Worm (Caenorhabditis elegans) whole organism, late embryonic: ENCODE measurements around the gene str-214.

ENCODE experiments used
- C38D4.7 ChIP-seq: fragments of 200-800 bp; sonication (Bioruptor generic); optimal IDR thresholded peaks from 2 replicates; lab custom pipeline; 2018; ENCODE audit warnings: mild to moderate bottlenecking, missing genetic modification characterization, moderate library complexity, missing compliant biosample characterization
- F13H6.1 ChIP-seq: sonication (generic microtip); optimal IDR thresholded peaks from 2 replicates; lab custom pipeline; 2016; ENCODE audit warnings: missing genetic modification characterization, missing compliant biosample characterization
- T23F11.4 ChIP-seq: fragments of 200-800 bp; sonication (Bioruptor generic); optimal IDR thresholded peaks from 2 replicates; lab custom pipeline; 2018; ENCODE audit warnings: mild to moderate bottlenecking, missing genetic modification characterization, missing compliant biosample characterization
- Y22D7AL.16 ChIP-seq: sonication (generic microtip); optimal IDR thresholded peaks from 2 replicates; lab custom pipeline; 2016; ENCODE audit warnings: missing genetic modification characterization, missing compliant biosample characterization
- ceh-18 ChIP-seq: sonication (generic microtip); optimal IDR thresholded peaks from 2 replicates; lab custom pipeline; 2016; ENCODE audit warnings: missing genetic modification characterization, missing compliant biosample characterization
- ceh-2 ChIP-seq: sonication (generic microtip); optimal IDR thresholded peaks from 2 replicates; lab custom pipeline; 2016; ENCODE audit warnings: missing genotype, missing genetic modification characterization, missing compliant biosample characterization
- ceh-22 ChIP-seq: sonication (generic microtip); optimal IDR thresholded peaks from 2 replicates; lab custom pipeline; 2017; ENCODE audit warnings: missing biosample characterization, missing genetic modification characterization
- ceh-30 ChIP-seq: fragments of 150-350 bp; optimal IDR thresholded peaks from 2 replicates; lab custom pipeline; 2014; ENCODE audit warnings: missing biosample characterization, missing genetic modification characterization
- ceh-31 ChIP-seq: sonication (generic microtip); optimal IDR thresholded peaks from 2 replicates; lab custom pipeline; 2016; ENCODE audit warnings: missing genetic modification characterization, missing compliant biosample characterization
- ceh-34 ChIP-seq: sonication (generic microtip); optimal IDR thresholded peaks from 2 replicates; lab custom pipeline; 2016; ENCODE audit warnings: mild to moderate bottlenecking, missing genetic modification characterization, missing compliant biosample characterization
- ceh-45 ChIP-seq: fragments of 200-800 bp; sonication (Bioruptor generic); IDR thresholded peaks from 2 replicates; pipeline ENCODE4 v1.3.6; 2022; ENCODE audit warnings: missing genetic modification reagents, missing genetic modification characterization, missing compliant biosample characterization
- ceh-48 ChIP-seq: sonication (generic microtip); optimal IDR thresholded peaks from 2 replicates; lab custom pipeline; 2016; ENCODE audit warnings: missing genetic modification characterization, inconsistent platforms, missing compliant biosample characterization
- ceh-6 ChIP-seq: fragments of 200-800 bp; sonication (Bioruptor generic); optimal IDR thresholded peaks from 2 replicates; lab custom pipeline; 2018; ENCODE audit warnings: mild to moderate bottlenecking, missing genetic modification characterization, missing compliant biosample characterization
- che-1 ChIP-seq: sonication (generic microtip); optimal IDR thresholded peaks from 2 replicates; lab custom pipeline; 2016; ENCODE audit warnings: mild to moderate bottlenecking, missing genetic modification characterization, missing compliant biosample characterization
- dmd-4 ChIP-seq: sonication (generic microtip); optimal IDR thresholded peaks from 2 replicates; lab custom pipeline; 2016; ENCODE audit warnings: borderline replicate concordance, missing genetic modification characterization, missing compliant biosample characterization
- elt-2 ChIP-seq: sonication (generic microtip); optimal IDR thresholded peaks from 2 replicates; lab custom pipeline; 2016; ENCODE audit warnings: missing genetic modification reagents, missing genetic modification characterization, missing compliant biosample characterization
- ets-4 ChIP-seq: sonication (generic microtip); optimal IDR thresholded peaks from 2 replicates; lab custom pipeline; 2016; ENCODE audit warnings: missing genetic modification characterization, missing compliant biosample characterization
- eyg-1 ChIP-seq: sonication (generic microtip); optimal IDR thresholded peaks from 2 replicates; lab custom pipeline; 2016; ENCODE audit warnings: missing genotype, missing genetic modification characterization, missing compliant biosample characterization
- fkh-6 ChIP-seq: sonication (generic microtip); optimal IDR thresholded peaks from 2 replicates; lab custom pipeline; 2016; ENCODE audit warnings: missing genetic modification characterization, missing compliant biosample characterization
- gmeb-2 ChIP-seq: sonication (generic microtip); optimal IDR thresholded peaks from 2 replicates; lab custom pipeline; 2016; ENCODE audit warnings: missing genetic modification characterization, inconsistent platforms, missing compliant biosample characterization
- hlh-30 ChIP-seq: sonication (generic microtip); optimal IDR thresholded peaks from 2 replicates; lab custom pipeline; 2017; ENCODE audit warnings: antibody characterized with exemption, missing genetic modification characterization, missing compliant biosample characterization; ENCODE audit not compliant: insufficient read depth
- hlh-6 ChIP-seq: sonication (generic microtip); optimal IDR thresholded peaks from 2 replicates; lab custom pipeline; 2016; ENCODE audit warnings: missing genotype, missing genetic modification characterization, missing compliant biosample characterization
- lim-6 ChIP-seq: sonication (generic microtip); optimal IDR thresholded peaks from 2 replicates; lab custom pipeline; 2016; ENCODE audit warnings: missing genetic modification characterization, missing compliant biosample characterization
- lin-11 ChIP-seq: fragments of 200-800 bp; sonication (Bioruptor generic); optimal IDR thresholded peaks from 2 replicates; lab custom pipeline; 2018; ENCODE audit warnings: mild to moderate bottlenecking, missing genetic modification characterization, missing compliant biosample characterization
- madf-2 ChIP-seq: sonication (generic microtip); optimal IDR thresholded peaks from 2 replicates; lab custom pipeline; 2017; ENCODE audit warnings: missing genetic modification characterization, missing compliant biosample characterization
- mec-3 ChIP-seq: sonication (generic microtip); optimal IDR thresholded peaks from 2 replicates; lab custom pipeline; 2016; ENCODE audit warnings: borderline replicate concordance, missing genetic modification characterization, missing compliant biosample characterization
- nfya-1 ChIP-seq: sonication (generic microtip); optimal IDR thresholded peaks from 2 replicates; lab custom pipeline; 2017; ENCODE audit warnings: missing genetic modification characterization, mild to moderate bottlenecking, missing compliant biosample characterization, antibody characterized with exemption, moderate library complexity
- nhr-11 ChIP-seq: fragments of 150-350 bp; optimal IDR thresholded peaks from 2 replicates; lab custom pipeline; 2014; ENCODE audit warnings: missing biosample characterization, missing genetic modification characterization
- nhr-232 ChIP-seq: sonication (generic microtip); optimal IDR thresholded peaks from 2 replicates; lab custom pipeline; 2016; ENCODE audit warnings: missing genetic modification characterization, missing compliant biosample characterization
- npax-4 ChIP-seq: sonication (generic microtip); optimal IDR thresholded peaks from 2 replicates; lab custom pipeline; 2016; ENCODE audit warnings: missing genetic modification characterization, missing compliant biosample characterization
- odd-2 ChIP-seq: sonication (generic microtip); optimal IDR thresholded peaks from 2 replicates; lab custom pipeline; 2017; ENCODE audit warnings: antibody characterized with exemption, mild to moderate bottlenecking, missing genetic modification characterization, missing compliant biosample characterization
- pag-3 ChIP-seq: sonication (generic microtip); optimal IDR thresholded peaks from 2 replicates; lab custom pipeline; 2016; ENCODE audit warnings: missing compliant biosample characterization, missing genetic modification characterization, borderline replicate concordance
- pat-9 ChIP-seq: fragments of 200-800 bp; sonication (Bioruptor generic); optimal IDR thresholded peaks from 2 replicates; lab custom pipeline; 2018; ENCODE audit warnings: mild to moderate bottlenecking, missing genetic modification characterization, moderate library complexity, missing compliant biosample characterization
- pha-2 ChIP-seq: sonication (generic microtip); optimal IDR thresholded peaks from 2 replicates; lab custom pipeline; 2017; ENCODE audit warnings: mild to moderate bottlenecking, missing genetic modification characterization, missing compliant biosample characterization
- pha-4 ChIP-seq: fragments of 150-350 bp; optimal IDR thresholded peaks from 2 replicates; lab custom pipeline; 2018; ENCODE audit warnings: missing biosample characterization, missing genetic modification reagents, missing genetic modification characterization
- pqm-1 ChIP-seq: sonication (generic microtip); optimal IDR thresholded peaks from 2 replicates; lab custom pipeline; 2016; ENCODE audit warnings: missing genetic modification characterization, missing compliant biosample characterization
- pros-1 ChIP-seq: fragments of 150-350 bp; optimal IDR thresholded peaks from 2 replicates; lab custom pipeline; 2014; ENCODE audit warnings: missing biosample characterization, missing genetic modification reagents, missing genetic modification characterization
- rnt-1 ChIP-seq: sonication (generic microtip); optimal IDR thresholded peaks from 2 replicates; lab custom pipeline; 2016; ENCODE audit warnings: missing genetic modification characterization, missing compliant biosample characterization
- sox-2 ChIP-seq: fragments of 200-800 bp; sonication (Bioruptor generic); IDR thresholded peaks from 2 replicates; pipeline ENCODE4 v1.3.6; 2022; ENCODE audit warnings: missing genetic modification reagents, missing genetic modification characterization, missing compliant biosample characterization
- syd-9 ChIP-seq: sonication (generic microtip); optimal IDR thresholded peaks from 2 replicates; lab custom pipeline; 2016; ENCODE audit warnings: mild to moderate bottlenecking, missing genetic modification characterization, moderate library complexity, missing compliant biosample characterization
- tbx-2 ChIP-seq: sonication (generic microtip); optimal IDR thresholded peaks from 2 replicates; lab custom pipeline; 2016; ENCODE audit warnings: missing genetic modification characterization, missing compliant biosample characterization
- ttx-3 ChIP-seq: sonication (generic microtip); optimal IDR thresholded peaks from 2 replicates; lab custom pipeline; 2016; ENCODE audit warnings: missing genetic modification reagents, missing genetic modification characterization, missing compliant biosample characterization
- unc-3 ChIP-seq, 2 experiments: fragments of 200-800 bp in 1 of 2; sonication (Bioruptor generic) in 1 of 2; sonication (generic microtip) in 1 of 2; conservative IDR thresholded peaks in 1 of 2; optimal IDR thresholded peaks in 1 of 2; 2 replicates each; pipeline versions ENCODE4 v1.3.6 to Lab custom; 2016 to 2022; ENCODE audit warnings: missing compliant biosample characterization in 2 of 2, missing genetic modification characterization in 2 of 2, missing genetic modification reagents in 1 of 2
- unc-55 ChIP-seq: sonication (generic microtip); optimal IDR thresholded peaks from 2 replicates; lab custom pipeline; 2017; ENCODE audit warnings: missing biosample characterization, missing genetic modification reagents, missing genetic modification characterization
- zip-5 ChIP-seq: sonication (generic microtip); optimal IDR thresholded peaks from 2 replicates; lab custom pipeline; 2016; ENCODE audit warnings: missing genetic modification characterization, missing compliant biosample characterization

str-214 gene

ce11 chrV:16351757-16352156 lies 36.7 kb downstream of the str-214 start:
- no peak for TF ChIP-seq pqm-1 (tag; lab: Kevin White, UChicago)
- no peak for TF ChIP-seq madf-2
- TF ChIP-seq hlh-30 (tag; lab: Kevin White, UChicago) = no peak
- no peak for TF ChIP-seq ceh-31
- TF ChIP-seq ceh-48 (tag; lab: Kevin White, UChicago) = no peak

- no peak for TF ChIP-seq ceh-6 (GFP tag; lab: Kevin White, UChicago)
- TF ChIP-seq ceh-18 = peak; percentile 49
- no peak for TF ChIP-seq ceh-34 (tag; lab: Kevin White, UChicago)
- TF ChIP-seq nfya-1 (tag; lab: Kevin White, UChicago) = peak; percentile 32
- no peak for TF ChIP-seq lin-11 (tag; lab: Kevin White, UChicago)
- TF ChIP-seq che-1 (tag; lab: Kevin White, UChicago) = no peak
- no peak for TF ChIP-seq nhr-11 (tag; lab: Kevin White, UChicago)
Measured at ce11 chrV:16352282-16352681, 37.2 kb downstream of the str-214 start.

ce11 chrV:16354675-16355074 lies 39.6 kb downstream of the str-214 start:
- no peak for TF ChIP-seq T23F11.4 (GFP tag; lab: Kevin White, UChicago)
- TF ChIP-seq unc-3 (GFP tag; conservative IDR thresholded peaks at IDR 0.05; lab: Robert Waterston, UW) = no peak
- no peak for TF ChIP-seq unc-3 (tag; optimal IDR thresholded peaks at IDR 0.05; lab: Kevin White, UChicago)
- no peak for TF ChIP-seq pros-1
- no peak for TF ChIP-seq dmd-4 (tag; lab: Kevin White, UChicago)
- TF ChIP-seq odd-2 (tag; lab: Kevin White, UChicago) = no peak
- TF ChIP-seq pqm-1 (tag; lab: Kevin White, UChicago) = no peak
- TF ChIP-seq pha-4 (tag; lab: Kevin White, UChicago) = no peak
- no peak for TF ChIP-seq tbx-2 (tag; lab: Kevin White, UChicago)
- no peak for TF ChIP-seq pag-3 (tag; lab: Kevin White, UChicago)
- no peak for TF ChIP-seq mec-3 (tag; lab: Kevin White, UChicago)
- no peak for TF ChIP-seq ceh-45 (GFP tag; lab: Robert Waterston, UW)
- no peak for TF ChIP-seq hlh-6 (tag; lab: Kevin White, UChicago)
- TF ChIP-seq F13H6.1 (tag; lab: Kevin White, UChicago) = no peak
- TF ChIP-seq ceh-18 = no peak
- TF ChIP-seq ceh-48 (tag; lab: Kevin White, UChicago) = no peak
- no peak for TF ChIP-seq ttx-3 (tag; lab: Kevin White, UChicago)
- no peak for TF ChIP-seq ceh-30 (tag; lab: Kevin White, UChicago)
- TF ChIP-seq nhr-232 = no peak

ce11 chrV:16355941-16356340 lies 40.8 kb downstream of the str-214 start:
- TF ChIP-seq lim-6 (tag; lab: Kevin White, UChicago) (peak; percentile 41), C38D4.7 (no peak), ceh-48 (tag; lab: Kevin White, UChicago) (no peak), fkh-6 (tag; lab: Kevin White, UChicago) (no peak), Y22D7AL.16 (tag; lab: Kevin White, UChicago) (no peak), dmd-4 (tag; lab: Kevin White, UChicago) (peak; percentile 32), ceh-18 (peak; percentile 87), gmeb-2 (tag; lab: Kevin White, UChicago) (no peak), che-1 (tag; lab: Kevin White, UChicago) (no peak), elt-2 (tag; lab: Kevin White, UChicago) (peak; percentile 56), ceh-22 (tag; lab: Kevin White, UChicago) (peak; percentile 59), pha-2 (tag; lab: Kevin White, UChicago) (peak; percentile 50), tbx-2 (tag; lab: Kevin White, UChicago) (peak; percentile 83), pat-9 (tag; lab: Kevin White, UChicago) (no peak), ets-4 (tag; lab: Kevin White, UChicago) (peak; percentile 26), ceh-6 (GFP tag; lab: Kevin White, UChicago) (no peak), sox-2 (GFP tag; lab: Robert Waterston, UW) (no peak), ceh-30 (tag; lab: Kevin White, UChicago) (peak; percentile 47), rnt-1 (tag; lab: Kevin White, UChicago) (peak; percentile 76), unc-55 (peak; percentile 92), eyg-1 (tag; lab: Kevin White, UChicago) (peak; percentile 62), zip-5 (tag; lab: Kevin White, UChicago) (no peak), ttx-3 (tag; lab: Kevin White, UChicago) (no peak), ceh-31 (peak; percentile 91), ceh-2 (tag; lab: Kevin White, UChicago) (peak; percentile 62), lin-11 (tag; lab: Kevin White, UChicago) (no peak), syd-9 (tag; lab: Kevin White, UChicago) (no peak), pros-1 (peak; percentile 96), hlh-30 (tag; lab: Kevin White, UChicago) (peak; percentile 76), npax-4 (tag; lab: Kevin White, UChicago) (no peak)
